Worm (Caenorhabditis elegans): ENCODE data around the gene srd-4.

DNA sequence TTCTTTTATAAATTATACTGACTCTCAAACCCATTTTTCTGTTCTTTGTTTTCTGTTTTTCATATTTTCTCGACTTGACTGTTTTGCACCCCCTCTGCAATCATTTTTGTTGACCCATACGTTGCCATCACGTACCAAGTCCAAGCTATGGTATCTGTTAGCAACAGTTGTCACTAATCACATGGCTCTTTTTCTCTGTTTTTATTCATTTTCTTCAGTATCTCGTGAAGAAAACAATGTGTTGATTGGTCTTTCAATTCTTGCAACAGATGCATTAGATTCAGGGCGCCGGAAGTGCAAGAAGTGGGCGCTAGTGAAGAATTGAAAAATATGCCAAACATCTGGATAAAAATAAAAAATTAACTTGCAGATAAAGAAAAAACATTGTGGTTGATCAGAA is 50.8 kb downstream of the srd-4 start:
- TF ChIP-seq dao-5 (tag; optimal IDR thresholded peaks at IDR 0.05) (no peak), him-1 (tag; optimal IDR thresholded peaks at IDR 0.05) (no peak), W03F9.2 (tag; optimal IDR thresholded peaks at IDR 0.05) (no peak)
